Worm (Caenorhabditis elegans) whole organism, L4 larva: ENCODE data around the gene B0001.8.

Experiments
- F44E2.7 ChIP-seq: fragments of 200-800 bp; sonication (Bioruptor generic); IDR thresholded peaks from 2 replicates; pipeline ENCODE4 v2.1.2; 2022; ENCODE audit warnings: missing genetic modification characterization, missing compliant biosample characterization
- F49E8.2 ChIP-seq: sonication (generic microtip); optimal IDR thresholded peaks from 2 replicates; lab custom pipeline; 2016; ENCODE audit warnings: missing compliant biosample characterization, mild to moderate bottlenecking, missing genetic modification characterization, borderline replicate concordance
- Y105C5A.15 ChIP-seq: fragments of 200-800 bp; sonication (Bioruptor generic); IDR thresholded peaks from 2 replicates; pipeline ENCODE4 v1.3.6; 2022; ENCODE audit warnings: missing genetic modification characterization, missing compliant biosample characterization
- ceh-20 ChIP-seq: fragments of 200-800 bp; sonication (Bioruptor generic); IDR thresholded peaks from 2 replicates; pipeline ENCODE4 v1.3.6; 2022; ENCODE audit warnings: missing genetic modification reagents, missing genetic modification characterization, missing compliant biosample characterization
- ceh-32 ChIP-seq: sonication (generic microtip); optimal IDR thresholded peaks from 2 replicates; lab custom pipeline; 2016; ENCODE audit warnings: mild to moderate bottlenecking, missing genetic modification characterization, missing compliant biosample characterization; ENCODE audit not compliant: poor library complexity
- ceh-44 ChIP-seq: fragments of 200-800 bp; sonication (Bioruptor generic); IDR thresholded peaks from 2 replicates; pipeline ENCODE4 v1.3.6; 2022; ENCODE audit warnings: missing genetic modification reagents, missing genetic modification characterization, missing compliant biosample characterization
- ctbp-1 ChIP-seq: fragments of 200-800 bp; sonication (Bioruptor generic); IDR thresholded peaks from 2 replicates; pipeline ENCODE4 v1.3.6; 2022; ENCODE audit warnings: missing genetic modification reagents, missing genetic modification characterization, missing compliant biosample characterization
- daf-16 ChIP-seq, 3 experiments: sonication (generic microtip); optimal IDR thresholded peaks; 2 replicates each; lab custom pipeline; 2016 to 2017; ENCODE audit warnings: missing genetic modification characterization in 3 of 3, missing genetic modification reagents in 3 of 3, mild to moderate bottlenecking in 2 of 3, missing compliant biosample characterization in 2 of 3, missing biosample characterization in 1 of 3, moderate library complexity in 1 of 3
- daf-8 ChIP-seq: fragments of 200-800 bp; sonication (Bioruptor generic); IDR thresholded peaks from 2 replicates; pipeline ENCODE4 v1.3.6; 2022; ENCODE audit warnings: missing genetic modification characterization, missing compliant biosample characterization
- dmd-8 ChIP-seq: fragments of 200-800 bp; sonication (Bioruptor generic); IDR thresholded peaks from 2 replicates; pipeline ENCODE4 v1.3.6; 2022; ENCODE audit warnings: missing genetic modification characterization, missing compliant biosample characterization
- fkh-10 ChIP-seq: fragments of 150-350 bp; optimal IDR thresholded peaks from 2 replicates; lab custom pipeline; 2014; ENCODE audit warnings: missing biosample characterization, missing genetic modification reagents, missing genetic modification characterization
- gei-8 ChIP-seq: fragments of 200-800 bp; sonication (Bioruptor generic); optimal IDR thresholded peaks from 2 replicates; lab custom pipeline; 2018; ENCODE audit warnings: mild to moderate bottlenecking, missing genetic modification characterization, missing compliant biosample characterization
- hlh-11 ChIP-seq: fragments of 200-800 bp; sonication (Bioruptor generic); optimal IDR thresholded peaks from 2 replicates; lab custom pipeline; 2018; ENCODE audit warnings: mild to moderate bottlenecking, missing genetic modification characterization, missing compliant biosample characterization
- hlh-30 ChIP-seq: sonication (generic microtip); optimal IDR thresholded peaks from 2 replicates; lab custom pipeline; 2017; ENCODE audit warnings: antibody characterized with exemption, mild to moderate bottlenecking, missing genetic modification characterization, missing compliant biosample characterization; ENCODE audit not compliant: insufficient read depth
- jun-1 ChIP-seq: fragments of 150-350 bp; optimal IDR thresholded peaks from 2 replicates; lab custom pipeline; 2014; ENCODE audit warnings: missing biosample characterization, missing genetic modification reagents, missing genetic modification characterization
- lin-38 ChIP-seq: fragments of 200-800 bp; sonication (Bioruptor generic); IDR thresholded peaks from 2 replicates; pipeline ENCODE4 v1.3.6; 2022; ENCODE audit warnings: missing genetic modification reagents, missing genetic modification characterization, missing compliant biosample characterization
- lir-3 ChIP-seq: sonication (generic microtip); optimal IDR thresholded peaks from 2 replicates; lab custom pipeline; 2016; ENCODE audit warnings: mild to moderate bottlenecking, missing genetic modification characterization, missing compliant biosample characterization
- lsy-2 ChIP-seq, 2 experiments: fragments of 150-350 bp in 1 of 2; sonication (generic microtip) in 1 of 2; optimal IDR thresholded peaks; 2 replicates each; lab custom pipeline; 2014 to 2017; ENCODE audit warnings: missing biosample characterization in 2 of 2, missing genetic modification characterization in 2 of 2
- madf-5 ChIP-seq, 2 experiments: fragments of 200-800 bp; sonication (Bioruptor generic); IDR thresholded peaks; 2 replicates each; pipeline ENCODE4 v1.3.6; 2022; ENCODE audit warnings: missing compliant biosample characterization in 2 of 2, missing genetic modification characterization in 2 of 2
- mep-1 ChIP-seq: fragments of 150-350 bp; sonication (generic microtip); optimal IDR thresholded peaks from 3 replicates; lab custom pipeline; 2014; ENCODE audit warnings: missing biosample characterization, missing genetic modification characterization
- mes-2 ChIP-seq: sonication (generic microtip); optimal IDR thresholded peaks from 2 replicates; lab custom pipeline; 2016; ENCODE audit warnings: missing genotype, mild to moderate bottlenecking, missing genetic modification characterization, missing compliant biosample characterization; ENCODE audit not compliant: poor library complexity, severe bottlenecking
- nhr-102 ChIP-seq: sonication (generic microtip); optimal IDR thresholded peaks from 2 replicates; lab custom pipeline; 2016; ENCODE audit warnings: mild to moderate bottlenecking, missing genetic modification characterization, moderate library complexity, missing compliant biosample characterization
- saeg-2 ChIP-seq: fragments of 200-800 bp; sonication (Bioruptor generic); IDR thresholded peaks from 2 replicates; pipeline ENCODE4 v1.3.6; 2022; ENCODE audit warnings: missing genetic modification reagents, missing genetic modification characterization, missing compliant biosample characterization
- snpc-1.2 ChIP-seq: fragments of 200-800 bp; sonication (Bioruptor generic); IDR thresholded peaks from 2 replicates; pipeline ENCODE4 v1.3.6; 2022; ENCODE audit warnings: missing genetic modification reagents, missing genetic modification characterization, missing compliant biosample characterization
- spr-1 ChIP-seq: sonication (generic microtip); optimal IDR thresholded peaks from 2 replicates; lab custom pipeline; 2016; ENCODE audit warnings: mild to moderate bottlenecking, missing genetic modification characterization, missing compliant biosample characterization
- tra-1 ChIP-seq: fragments of 200-800 bp; sonication (Bioruptor generic); IDR thresholded peaks from 2 replicates; pipeline ENCODE4 v1.3.6; 2022; ENCODE audit warnings: missing genetic modification reagents, missing genetic modification characterization, missing compliant biosample characterization
- unc-130 ChIP-seq: sonication (generic microtip); optimal IDR thresholded peaks from 2 replicates; lab custom pipeline; 2016; ENCODE audit warnings: missing genetic modification reagents, missing genetic modification characterization, missing compliant biosample characterization
- unc-62 ChIP-seq, 3 experiments: fragments of 150-350 bp in 1 of 3; sonication (generic microtip); optimal IDR thresholded peaks in 2 of 3; peaks in 1 of 3; 1 replicate in 1 of 3; 2 replicates in 2 of 3; lab custom pipeline; 2014 to 2017; ENCODE audit warnings: missing biosample characterization in 3 of 3, missing genetic modification characterization in 3 of 3, missing genetic modification reagents in 3 of 3, missing genotype in 1 of 3
- zfp-2 ChIP-seq: sonication (generic microtip); optimal IDR thresholded peaks from 2 replicates; lab custom pipeline; 2016; ENCODE audit warnings: mild to moderate bottlenecking, missing genetic modification characterization, missing compliant biosample characterization
- zip-2 ChIP-seq: fragments of 150-350 bp; optimal IDR thresholded peaks from 2 replicates; lab custom pipeline; 2014; ENCODE audit warnings: missing biosample characterization, missing genetic modification characterization
- ztf-11 ChIP-seq: fragments of 150-350 bp; optimal IDR thresholded peaks from 2 replicates; lab custom pipeline; 2014; ENCODE audit warnings: missing biosample characterization, missing genetic modification characterization

The B0001.8 gene

DNA sequence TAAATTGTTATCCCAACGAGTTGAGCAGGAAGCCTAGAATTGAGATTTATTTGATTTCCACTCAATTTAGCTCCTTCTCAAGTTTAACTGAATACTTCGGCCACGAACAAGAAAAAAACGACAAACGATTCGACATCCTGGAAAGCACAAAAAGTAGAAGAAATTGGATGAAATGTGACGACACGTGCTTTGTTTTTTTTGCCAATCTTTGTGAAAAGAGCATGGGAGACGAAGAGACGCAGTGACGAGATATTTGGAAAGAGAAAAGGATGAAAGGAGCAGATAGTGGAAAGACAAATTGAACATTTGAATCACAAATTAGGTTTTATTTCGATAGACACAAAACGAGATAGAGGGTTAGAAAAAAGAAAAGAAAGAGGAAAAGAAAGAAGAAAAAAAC lies 26.4 kb downstream of the B0001.8 start (continued):
- no peak for TF ChIP-seq ctbp-1 (GFP tag; lab: Robert Waterston, UW)
- no peak for TF ChIP-seq zfp-2 (tag; lab: Kevin White, UChicago)
- no peak for TF ChIP-seq ceh-20 (GFP tag; lab: Robert Waterston, UW)
- TF ChIP-seq unc-62 (GFP tag; optimal IDR thresholded peaks at IDR 0.05 in 1 of 2; lab: Kevin White, UChicago): no peak
- no peak for TF ChIP-seq unc-62 (tag; optimal IDR thresholded peaks at IDR 0.05; lab: Kevin White, UChicago)
- no peak for TF ChIP-seq nhr-102
- peak in 1 of 2 experiments; percentile 32 for TF ChIP-seq lsy-2 (tag; optimal IDR thresholded peaks at IDR 0.05; lab: Kevin White, UChicago)
- TF ChIP-seq daf-16 (GFP tag; optimal IDR thresholded peaks at IDR 0.05; lab: Kevin White, UChicago): no peak
- TF ChIP-seq daf-16 (tag; optimal IDR thresholded peaks at IDR 0.05; lab: Kevin White, UChicago): no peak
- no peak for TF ChIP-seq mes-2 (tag; lab: Kevin White, UChicago)
- TF ChIP-seq Y105C5A.15 (GFP tag; lab: Robert Waterston, UW): no peak
- no peak for TF ChIP-seq gei-8 (GFP tag; lab: Kevin White, UChicago)

DNA sequence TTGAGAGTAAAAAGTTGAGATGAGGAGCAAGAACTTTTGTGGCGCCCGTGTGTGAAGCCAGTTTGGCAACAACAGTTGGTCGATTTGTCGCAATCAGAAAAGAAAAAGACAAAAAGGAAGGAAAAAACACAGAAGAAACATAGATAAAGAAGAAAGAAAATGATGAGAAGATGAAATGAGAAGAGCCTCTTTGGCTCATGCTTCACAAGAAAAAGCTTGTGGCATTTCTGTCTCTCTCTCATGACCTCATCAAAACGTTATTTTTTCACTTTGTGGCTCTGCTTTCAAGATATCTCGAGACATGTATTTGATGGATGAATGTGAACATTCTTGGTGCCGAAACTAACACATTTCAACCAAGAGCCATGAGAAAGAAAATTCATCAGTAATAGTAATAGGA lies 27.8 kb downstream of the B0001.8 start:
- TF ChIP-seq hlh-11 (peak; percentile 42), daf-16 (GFP tag; optimal IDR thresholded peaks at IDR 0.05; lab: Kevin White, UChicago) (peak in 1 of 2 experiments; percentile 21), daf-16 (tag; optimal IDR thresholded peaks at IDR 0.05; lab: Kevin White, UChicago) (no peak), unc-62 (GFP tag; optimal IDR thresholded peaks at IDR 0.05 in 1 of 2; lab: Kevin White, UChicago) (peak in 1 of 2 experiments; percentile 10), unc-62 (tag; optimal IDR thresholded peaks at IDR 0.05; lab: Kevin White, UChicago) (no peak), hlh-30 (peak; percentile 56), lsy-2 (tag; optimal IDR thresholded peaks at IDR 0.05; lab: Kevin White, UChicago) (no peak)
- TF ChIP-seq, all 104 proteins: peak for 4

DNA sequence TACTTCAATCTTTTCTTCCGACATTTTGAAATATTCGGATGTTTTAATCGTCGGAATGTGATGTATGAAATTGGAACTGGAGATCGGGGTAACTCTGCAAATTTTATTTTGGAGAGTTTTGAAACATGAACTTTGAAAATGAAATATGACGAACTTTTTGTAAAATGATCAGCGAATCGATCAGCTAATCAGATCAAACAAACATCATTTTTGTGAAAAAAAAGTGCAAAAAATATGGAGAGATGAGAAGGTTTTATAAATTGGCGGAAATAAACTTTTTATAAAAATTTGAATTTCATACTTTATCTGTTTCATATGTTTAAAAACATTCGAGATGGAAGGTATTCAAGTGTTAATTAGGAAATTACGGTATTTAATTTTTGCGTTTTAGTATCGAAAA lies 29.4 kb downstream of the B0001.8 start, which contains the start of gene dlc-2:
dlc-2 (minus strand) TSS at position 101 of the 400 bp plus-strand sequence.
- TF ChIP-seq tra-1 (GFP tag; lab: Robert Waterston, UW): no peak
- TF ChIP-seq spr-1 (tag; lab: Kevin White, UChicago): no peak
- no peak for TF ChIP-seq gei-8 (GFP tag; lab: Kevin White, UChicago)
- no peak for TF ChIP-seq daf-16 (GFP tag; optimal IDR thresholded peaks at IDR 0.05; lab: Kevin White, UChicago)
- TF ChIP-seq daf-16 (tag; optimal IDR thresholded peaks at IDR 0.05; lab: Kevin White, UChicago): no peak
- no peak for TF ChIP-seq ceh-20 (GFP tag; lab: Robert Waterston, UW)
- no peak for TF ChIP-seq saeg-2 (GFP tag; lab: Robert Waterston, UW)
- no peak for TF ChIP-seq F44E2.7
- no peak for TF ChIP-seq madf-5 (GFP tag; IDR thresholded peaks at IDR 0.05; lab: Robert Waterston, UW)
- TF ChIP-seq snpc-1.2 (GFP tag; lab: Robert Waterston, UW): no peak
- no peak for TF ChIP-seq ceh-32 (tag; lab: Kevin White, UChicago)
- TF ChIP-seq mep-1 (tag; lab: Kevin White, UChicago): no peak
- no peak for TF ChIP-seq ztf-11
- no peak for TF ChIP-seq dmd-8 (GFP tag; lab: Robert Waterston, UW)
- no peak for TF ChIP-seq fkh-10 (GFP tag; lab: Kevin White, UChicago)
- no peak for TF ChIP-seq daf-8 (GFP tag; lab: Robert Waterston, UW)
- TF ChIP-seq Y105C5A.15 (GFP tag; lab: Robert Waterston, UW): no peak
- TF ChIP-seq lir-3 (tag; lab: Kevin White, UChicago): no peak
- no peak for TF ChIP-seq unc-62 (GFP tag; optimal IDR thresholded peaks at IDR 0.05 in 1 of 2; lab: Kevin White, UChicago)
- TF ChIP-seq unc-62 (tag; optimal IDR thresholded peaks at IDR 0.05; lab: Kevin White, UChicago): no peak

DNA sequence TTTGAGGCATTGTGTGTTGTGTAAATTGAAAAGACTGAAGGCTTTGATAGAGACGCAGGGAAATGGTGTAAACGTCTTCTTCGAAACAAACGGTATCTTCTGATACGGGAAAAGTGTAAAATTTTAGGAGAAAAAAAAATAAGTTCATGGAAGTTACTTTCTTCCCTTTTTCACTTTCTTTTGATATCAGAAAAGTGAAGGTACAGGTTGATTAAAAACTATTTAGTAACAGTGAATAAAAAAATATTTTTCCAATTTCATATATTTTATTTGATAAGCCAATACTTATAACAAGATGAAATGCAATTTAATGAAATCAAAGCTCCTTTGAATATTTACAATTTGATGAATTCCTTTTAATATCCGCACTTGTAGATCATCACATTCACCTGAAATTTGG lies 30.5 kb downstream of the B0001.8 start, which contains the start of gene col-129:
col-129 (minus strand) TSS at position 101 of the 400 bp plus-strand sequence.
- TF ChIP-seq F49E8.2 (tag; lab: Kevin White, UChicago): no peak
- no peak for TF ChIP-seq lin-38 (GFP tag; lab: Robert Waterston, UW)
- TF ChIP-seq ceh-44 (GFP tag; lab: Robert Waterston, UW): no peak
- no peak for TF ChIP-seq jun-1
- TF ChIP-seq unc-130 (GFP tag; lab: Kevin White, UChicago): no peak
- TF ChIP-seq zip-2 (tag; lab: Kevin White, UChicago): no peak
- TF ChIP-seq unc-62 (GFP tag; optimal IDR thresholded peaks at IDR 0.05 in 1 of 2; lab: Kevin White, UChicago): no peak
- TF ChIP-seq unc-62 (tag; optimal IDR thresholded peaks at IDR 0.05; lab: Kevin White, UChicago): no peak
- TF ChIP-seq gei-8 (GFP tag; lab: Kevin White, UChicago): no peak
